Fruit fly (Drosophila melanogaster) whole organism, embryonic: ENCODE results near the gene beat-Vc.
A peak's percentile ranks its signal among the peaks of the same experiment; 100 is the strongest.

Source experiments
- Asciz ChIP-seq: fragments of 200-800 bp; sonication (Bioruptor generic); optimal IDR thresholded peaks from 2 replicates; lab custom pipeline; 2017; ENCODE audit warnings: missing biosample characterization, mild to moderate bottlenecking, missing genetic modification characterization, missing genetic modification reagents
- Blimp-1 ChIP-seq: fragments of 200-800 bp; sonication (Bioruptor generic); optimal IDR thresholded peaks from 3 replicates; lab custom pipeline; 2018; ENCODE audit warnings: missing biosample characterization, missing genetic modification characterization, mild to moderate bottlenecking, moderate library complexity, missing genetic modification reagents
- BtbVII ChIP-seq: fragments of 200-800 bp; sonication (Bioruptor generic); optimal IDR thresholded peaks from 3 replicates; lab custom pipeline; 2017; ENCODE audit warnings: missing biosample characterization, mild to moderate bottlenecking, missing genetic modification characterization
- CG10543 ChIP-seq: fragments of 200-800 bp; sonication (Bioruptor generic); optimal IDR thresholded peaks from 3 replicates; lab custom pipeline; 2017; ENCODE audit warnings: missing biosample characterization, mild to moderate bottlenecking, missing genetic modification characterization, moderate library complexity
- CG14667 ChIP-seq: fragments of 200-800 bp; sonication (Bioruptor generic); IDR thresholded peaks from 2 replicates; pipeline ENCODE4 v1.3.6; 2022; ENCODE audit warnings: missing biosample characterization, missing genetic modification characterization
- CG15011 ChIP-seq: fragments of 200-800 bp; sonication (Bioruptor generic); optimal IDR thresholded peaks from 3 replicates; lab custom pipeline; 2018; ENCODE audit warnings: missing biosample characterization, mild to moderate bottlenecking, missing genetic modification characterization
- CG16779 ChIP-seq: fragments of 200-800 bp; sonication (Bioruptor generic); IDR thresholded peaks from 2 replicates; pipeline ENCODE4 v1.3.6; 2022; ENCODE audit warnings: missing biosample characterization, missing genetic modification characterization
- CG16815 ChIP-seq: fragments of 200-800 bp; sonication (Bioruptor generic); optimal IDR thresholded peaks from 3 replicates; lab custom pipeline; 2017; ENCODE audit warnings: missing biosample characterization, mild to moderate bottlenecking, missing genetic modification characterization
- CG17328 ChIP-seq: fragments of 200-800 bp; sonication (Bioruptor generic); IDR thresholded peaks from 2 replicates; pipeline ENCODE4 v1.3.6; 2022; ENCODE audit warnings: missing biosample characterization, missing genetic modification characterization
- CG17359 ChIP-seq: fragments of 200-800 bp; sonication (Bioruptor generic); optimal IDR thresholded peaks from 3 replicates; lab custom pipeline; 2018; ENCODE audit warnings: missing biosample characterization, mild to moderate bottlenecking, missing genetic modification characterization, moderate library complexity
- CG34376 ChIP-seq: fragments of 200-800 bp; sonication (Bioruptor generic); optimal IDR thresholded peaks from 2 replicates; lab custom pipeline; 2018; ENCODE audit warnings: missing biosample characterization, mild to moderate bottlenecking, missing genetic modification characterization
- CG43689 ChIP-seq: fragments of 200-800 bp; sonication (Bioruptor generic); IDR thresholded peaks from 2 replicates; pipeline ENCODE4 v1.3.6; 2022; ENCODE audit warnings: missing biosample characterization, missing genetic modification characterization
- CG7372 ChIP-seq: fragments of 200-800 bp; sonication (Bioruptor generic); IDR thresholded peaks from 2 replicates; pipeline ENCODE4 v1.3.6; 2022; ENCODE audit warnings: missing biosample characterization, missing genetic modification characterization
- CG9876 ChIP-seq: fragments of 200-800 bp; sonication (Bioruptor generic); optimal IDR thresholded peaks from 2 replicates; lab custom pipeline; 2016; ENCODE audit warnings: missing biosample characterization, missing genetic modification characterization
- D19A ChIP-seq: fragments of 200-800 bp; optimal IDR thresholded peaks from 3 replicates; lab custom pipeline; 2019; ENCODE audit warnings: missing biosample characterization, mild to moderate bottlenecking, missing genetic modification characterization, moderate library complexity
- Dbx ChIP-seq: fragments of 200-800 bp; sonication (Bioruptor generic); IDR thresholded peaks from 3 replicates; pipeline ENCODE4 v1.3.6; 2022; ENCODE audit warnings: missing biosample characterization, missing genetic modification characterization
- Doc2 ChIP-seq: fragments of 200-800 bp; sonication (Bioruptor generic); IDR thresholded peaks from 2 replicates; pipeline ENCODE4 v1.3.6; 2022; ENCODE audit warnings: missing biosample characterization, missing genetic modification characterization
- Hmx ChIP-seq: fragments of 200-800 bp; sonication (Bioruptor generic); optimal IDR thresholded peaks from 2 replicates; lab custom pipeline; 2016; ENCODE audit warnings: missing biosample characterization, missing genetic modification characterization
- Hr78 ChIP-seq, 2 experiments: fragments of 200-800 bp in 1 of 2; fragments of >200 bp in 1 of 2; sonication (Bioruptor generic) in 1 of 2; optimal IDR thresholded peaks; 2 replicates each; lab custom pipeline; 2017 to 2019; ENCODE audit warnings: missing biosample characterization in 2 of 2, missing genetic modification characterization in 2 of 2, mild to moderate bottlenecking in 1 of 2, moderate library complexity in 1 of 2
- Kr ChIP-seq: fragments of 200-800 bp; sonication (Bioruptor generic); optimal IDR thresholded peaks from 2 replicates; lab custom pipeline; 2017; ENCODE audit warnings: missing biosample characterization, mild to moderate bottlenecking, missing genetic modification characterization
- MTF-1 ChIP-seq: fragments of 200-800 bp; sonication (Bioruptor generic); optimal IDR thresholded peaks from 2 replicates; lab custom pipeline; 2018; ENCODE audit warnings: missing biosample characterization, mild to moderate bottlenecking, missing genetic modification characterization, borderline replicate concordance
- Med ChIP-seq: fragments of 200-800 bp; sonication (Bioruptor generic); peaks from one replicate; lab custom pipeline; 2016; ENCODE audit warnings: missing biosample characterization, missing genetic modification characterization, mild to moderate bottlenecking, inconsistent platforms, moderate library complexity
- Pdp1 ChIP-seq, 2 experiments: fragments of 200-800 bp; sonication (Bioruptor generic); optimal IDR thresholded peaks; 3 replicates each; lab custom pipeline; 2016; ENCODE audit warnings: missing biosample characterization in 2 of 2, missing genetic modification characterization in 2 of 2, mild to moderate bottlenecking in 1 of 2, moderate library complexity in 1 of 2
- Sry-δ ChIP-seq: fragments of 200-800 bp; sonication (Bioruptor generic); optimal IDR thresholded peaks from 2 replicates; lab custom pipeline; 2016; ENCODE audit warnings: missing biosample characterization, missing genetic modification characterization
- Xrp1 ChIP-seq: fragments of 200-800 bp; sonication (Bioruptor generic); IDR thresholded peaks from 2 replicates; pipeline ENCODE4 v1.3.6; 2022; ENCODE audit warnings: missing biosample characterization, missing genetic modification characterization
- ash1 ChIP-seq: fragments of 200-800 bp; sonication (Bioruptor generic); optimal IDR thresholded peaks from 2 replicates; lab custom pipeline; 2018; ENCODE audit warnings: missing biosample characterization, mild to moderate bottlenecking, missing genetic modification characterization
- bsh ChIP-seq, 2 experiments: fragments of 200-800 bp; sonication (Bioruptor generic); optimal IDR thresholded peaks; 2 replicates each; lab custom pipeline; 2017 to 2018; ENCODE audit warnings: mild to moderate bottlenecking in 2 of 2, missing biosample characterization in 2 of 2, missing genetic modification characterization in 2 of 2, moderate library complexity in 1 of 2
- cato ChIP-seq: fragments of 200-800 bp; sonication (Bioruptor generic); optimal IDR thresholded peaks from 2 replicates; lab custom pipeline; 2016; ENCODE audit warnings: missing biosample characterization, missing genetic modification characterization, borderline replicate concordance
- ci ChIP-seq: fragments of 200-800 bp; sonication (Bioruptor generic); IDR thresholded peaks from 3 replicates; pipeline ENCODE4 v1.3.6; 2022; ENCODE audit warnings: missing biosample characterization, missing genetic modification characterization
- cwo ChIP-seq: fragments of 200-800 bp; sonication (Bioruptor generic); optimal IDR thresholded peaks from 3 replicates; lab custom pipeline; 2017; ENCODE audit warnings: missing biosample characterization, missing genetic modification characterization, mild to moderate bottlenecking, moderate library complexity, missing genetic modification reagents
- dmrt11E ChIP-seq: fragments of 200-800 bp; sonication (Bioruptor generic); optimal IDR thresholded peaks from 3 replicates; lab custom pipeline; 2018; ENCODE audit warnings: missing biosample characterization, mild to moderate bottlenecking, missing genetic modification characterization, moderate library complexity
- exex ChIP-seq: fragments of 200-800 bp; sonication (Bioruptor generic); optimal IDR thresholded peaks from 4 replicates; lab custom pipeline; 2018; ENCODE audit warnings: missing biosample characterization, mild to moderate bottlenecking, missing genetic modification characterization, moderate library complexity
- ftz-f1 ChIP-seq: fragments of 200-800 bp; sonication (Bioruptor generic); optimal IDR thresholded peaks from 2 replicates; lab custom pipeline; 2016; ENCODE audit warnings: missing biosample characterization, missing genetic modification characterization
- grn ChIP-seq: fragments of 200-800 bp; sonication (Bioruptor generic); optimal IDR thresholded peaks from 3 replicates; lab custom pipeline; 2017; ENCODE audit warnings: missing biosample characterization, missing genetic modification characterization
- her ChIP-seq: fragments of 200-800 bp; sonication (Bioruptor generic); optimal IDR thresholded peaks from 2 replicates; lab custom pipeline; 2016; ENCODE audit warnings: missing biosample characterization, missing genetic modification characterization
- ind ChIP-seq: fragments of 200-800 bp; sonication (Bioruptor generic); optimal IDR thresholded peaks from 3 replicates; lab custom pipeline; 2016; ENCODE audit warnings: missing biosample characterization, missing genetic modification characterization
- inv ChIP-seq: fragments of 200-800 bp; sonication (Bioruptor generic); IDR thresholded peaks from 2 replicates; pipeline ENCODE4 v1.3.6; 2022; ENCODE audit warnings: missing biosample characterization, missing genetic modification characterization; ENCODE audit not compliant: partially characterized antibody
- kay ChIP-seq: fragments of 200-800 bp; sonication (Bioruptor generic); optimal IDR thresholded peaks from 2 replicates; lab custom pipeline; 2016; ENCODE audit warnings: missing biosample characterization, missing genetic modification characterization
- lola ChIP-seq, 3 experiments: fragments of >200 bp in 2 of 3; fragments of 200-800 bp in 1 of 3; sonication (Bioruptor generic) in 1 of 3; optimal IDR thresholded peaks; 2 replicates each; lab custom pipeline; 2017 to 2019; ENCODE audit warnings: missing biosample characterization in 3 of 3, missing genetic modification characterization in 3 of 3, mild to moderate bottlenecking in 1 of 3, moderate library complexity in 1 of 3
- nerfin-1 ChIP-seq: fragments of 200-800 bp; sonication (Bioruptor generic); optimal IDR thresholded peaks from 3 replicates; lab custom pipeline; 2019; ENCODE audit warnings: missing biosample characterization, mild to moderate bottlenecking, missing genetic modification characterization, moderate library complexity
- pb ChIP-seq: fragments of 200-800 bp; sonication (Bioruptor generic); optimal IDR thresholded peaks from 3 replicates; lab custom pipeline; 2016; ENCODE audit warnings: missing biosample characterization, missing genetic modification characterization
- run ChIP-seq: fragments of 200-800 bp; sonication (Bioruptor generic); optimal IDR thresholded peaks from 3 replicates; lab custom pipeline; 2018; ENCODE audit warnings: missing biosample characterization, mild to moderate bottlenecking, missing genetic modification characterization
- sd ChIP-seq: fragments of 200-800 bp; sonication (Bioruptor generic); optimal IDR thresholded peaks from 3 replicates; lab custom pipeline; 2018; ENCODE audit warnings: missing biosample characterization, mild to moderate bottlenecking, missing genetic modification characterization, moderate library complexity
- sens ChIP-seq: fragments of 200-800 bp; sonication (Bioruptor generic); peaks from one replicate; lab custom pipeline; 2016; ENCODE audit warnings: missing biosample characterization, missing genetic modification characterization
- so ChIP-seq: fragments of 200-800 bp; sonication (Bioruptor generic); IDR thresholded peaks from 3 replicates; pipeline ENCODE4 v1.3.6; 2022; ENCODE audit warnings: missing biosample characterization, missing genetic modification characterization
- sug ChIP-seq: fragments of 200-800 bp; optimal IDR thresholded peaks from 2 replicates; lab custom pipeline; 2019; ENCODE audit warnings: missing biosample characterization, mild to moderate bottlenecking, missing genetic modification characterization, moderate library complexity
- vvl ChIP-seq: fragments of 200-800 bp; sonication (Bioruptor generic); IDR thresholded peaks from 2 replicates; pipeline ENCODE4 v1.3.6; 2022; ENCODE audit warnings: missing biosample characterization, missing genetic modification characterization

beat-Vc gene

DNA sequence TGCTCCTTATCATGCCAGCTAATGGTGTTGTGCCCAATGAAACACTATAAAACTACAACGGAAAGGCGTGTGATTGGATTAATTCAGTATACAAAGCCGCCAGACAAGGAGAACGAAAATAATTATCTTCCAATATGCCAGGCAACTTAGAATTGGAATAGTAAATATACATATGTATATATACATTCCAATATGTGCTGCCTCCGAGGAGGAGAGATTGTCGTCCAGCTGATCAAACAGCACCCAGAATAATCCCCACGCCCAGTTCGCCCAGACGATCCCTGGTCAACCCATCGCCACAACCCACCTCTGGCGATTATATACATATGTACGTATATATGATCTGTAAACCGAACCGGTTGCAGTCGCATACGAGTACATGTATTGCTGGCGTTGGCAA is 81.8 kb downstream of the beat-Vc start (continued):
- TF ChIP-seq dmrt11E (tag; lab: Kevin White, UChicago) (peak; percentile 27), MTF-1 (GFP tag; lab: Kevin White, UChicago) (peak; percentile 46), exex (tag; lab: Kevin White, UChicago) (peak; percentile 11), Med (GFP tag; lab: Kevin White, UChicago) (peak; percentile 35), pb (GFP tag; lab: Kevin White, UChicago) (no peak), CG17359 (tag; lab: Kevin White, UChicago) (peak; percentile 35), CG17328 (GFP tag; lab: Robert Waterston, UW) (peak; percentile 16; the same call in 1 of the 2 replicates), CG7372 (no peak), vvl (peak; percentile 37; the same call in 1 of the 2 replicates), bsh (GFP tag; optimal IDR thresholded peaks at IDR 0.05; lab: Kevin White, UChicago) (peak in 1 of 2 experiments; percentile 44), ind (GFP tag; lab: Kevin White, UChicago) (no peak), Asciz (peak; percentile 39), Kr (GFP tag; lab: Kevin White, UChicago) (peak; percentile 15), Sry-δ (GFP tag; lab: Kevin White, UChicago) (no peak), Dbx (GFP tag; lab: Robert Waterston, UW) (no peak), ci (peak; percentile 38; the same call in 1 of the 3 replicates), lola (GFP tag; optimal IDR thresholded peaks at IDR 0.05; lab: Kevin White, UChicago) (peak in 1 of 3 experiments; percentile 17), Blimp-1 (GFP tag; lab: Kevin White, UChicago) (no peak), nerfin-1 (tag; lab: Kevin White, UChicago) (peak; percentile 36), her (GFP tag; lab: Kevin White, UChicago) (no peak)

- TF ChIP-seq Hr78 (GFP tag; optimal IDR thresholded peaks at IDR 0.05; lab: Kevin White, UChicago) (peak in 1 of 2 experiments; percentile 99), CG16779 (GFP tag; lab: Robert Waterston, UW) (0 out of 2 replicates have a peak, but pooled peaks have one; percentile 32), CG14667 (GFP tag; lab: Robert Waterston, UW) (no peak), so (GFP tag; lab: Robert Waterston, UW) (no peak), ash1 (no peak), ftz-f1 (GFP tag; lab: Kevin White, UChicago) (peak; percentile 42), cato (no peak), CG43689 (GFP tag; lab: Robert Waterston, UW) (no peak), CG15011 (GFP tag; lab: Kevin White, UChicago) (no peak)
Measured at dm6 chr3R:12700454-12700853, 82.6 kb downstream of the beat-Vc start.

DNA sequence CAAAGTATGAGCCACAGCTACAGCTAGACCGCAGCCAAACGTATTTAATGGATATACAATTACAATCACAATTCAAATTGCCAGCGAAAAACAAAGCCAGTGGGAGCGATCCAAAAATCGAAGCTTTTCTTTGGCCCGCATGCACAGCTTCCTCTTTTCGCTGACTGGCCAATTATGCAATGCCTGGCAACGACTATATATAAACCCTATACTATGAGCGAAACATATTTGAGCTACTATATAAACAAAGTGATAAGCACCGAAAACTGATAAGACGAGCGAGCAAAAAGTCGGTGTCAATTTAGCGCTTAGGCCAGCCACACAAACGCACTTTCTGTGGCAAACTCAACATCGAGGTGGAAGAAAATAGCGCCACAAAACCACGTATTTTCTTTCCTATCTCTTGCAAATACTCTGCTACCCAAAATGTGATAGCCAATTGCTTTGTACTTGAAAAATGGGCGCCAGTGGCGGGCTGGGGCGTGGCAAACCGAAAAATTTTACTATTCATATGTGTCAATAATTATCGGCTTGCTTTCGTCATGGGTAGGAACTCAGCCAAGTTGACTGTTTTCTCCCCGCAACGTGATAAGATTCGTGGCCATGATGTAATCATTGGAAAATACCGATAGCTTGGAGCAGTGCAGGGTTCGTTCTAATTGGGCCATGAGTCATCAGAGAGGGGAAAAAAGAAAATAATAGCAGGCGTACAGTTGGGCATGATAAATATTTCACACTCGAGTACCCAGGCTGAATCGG is 83.2 kb downstream of the beat-Vc start:
- TF ChIP-seq Xrp1 (GFP tag; lab: Robert Waterston, UW) = no peak; the same call in 1 of the 2 replicates
- TF ChIP-seq D19A = no peak
- TF ChIP-seq sug = peak; percentile 66
- peak; percentile 26 for TF ChIP-seq BtbVII
- peak; percentile 41 for TF ChIP-seq kay (GFP tag; lab: Kevin White, UChicago)
- no peak for TF ChIP-seq Hmx (GFP tag; lab: Kevin White, UChicago)
- TF ChIP-seq inv (GFP tag; lab: Robert Waterston, UW) = no peak
- no peak for TF ChIP-seq Doc2
- peak; percentile 51 for TF ChIP-seq CG10543
- TF ChIP-seq sens = peak; percentile 39
- no peak for TF ChIP-seq CG16815
- peak; percentile 70 for TF ChIP-seq sd
- TF ChIP-seq cwo (GFP tag; lab: Kevin White, UChicago) = peak; percentile 5
- TF ChIP-seq Pdp1 (GFP tag; optimal IDR thresholded peaks at IDR 0.05; lab: Kevin White, UChicago) = peak in 1 of 2 experiments; percentile 95
- TF ChIP-seq CG34376 (GFP tag; lab: Kevin White, UChicago) = peak; percentile 67
- TF ChIP-seq run (tag; lab: Kevin White, UChicago) = no peak
- no peak for TF ChIP-seq CG9876 (GFP tag; lab: Kevin White, UChicago)
- peak; percentile 48 for TF ChIP-seq grn (GFP tag; lab: Kevin White, UChicago)
